Worm (Caenorhabditis elegans) whole organism, young adult: Measurements from ENCODE around the gene wht-5.

Experiments
- B0019.2 ChIP-seq: fragments of 200-800 bp; sonication (Bioruptor generic); conservative IDR thresholded peaks from 2 replicates; pipeline ENCODE4 v1.3.6; 2022; ENCODE audit warnings: missing genetic modification reagents, missing genetic modification characterization, missing compliant biosample characterization
- F33H1.4 ChIP-seq: fragments of 200-800 bp; sonication (Bioruptor generic); IDR thresholded peaks from 2 replicates; pipeline ENCODE4 v1.3.6; 2022; ENCODE audit warnings: missing genetic modification reagents, missing genetic modification characterization, missing compliant biosample characterization
- F37B4.10 ChIP-seq: fragments of 200-800 bp; sonication (Bioruptor generic); IDR thresholded peaks from 2 replicates; pipeline ENCODE4 v1.3.6; 2022; ENCODE audit warnings: missing genetic modification characterization, missing compliant biosample characterization
- F55B11.4 ChIP-seq: sonication (generic microtip); optimal IDR thresholded peaks from 2 replicates; lab custom pipeline; 2016; ENCODE audit warnings: missing compliant biosample characterization, missing genetic modification characterization, borderline replicate concordance; ENCODE audit not compliant: insufficient read depth
- F57A8.1 ChIP-seq: fragments of 200-800 bp; sonication (Bioruptor generic); optimal IDR thresholded peaks from 2 replicates; lab custom pipeline; 2018; ENCODE audit warnings: mild to moderate bottlenecking, missing genetic modification characterization, moderate library complexity, missing compliant biosample characterization
- F57C9.4 ChIP-seq: sonication (generic microtip); optimal IDR thresholded peaks from 2 replicates; lab custom pipeline; 2017; ENCODE audit warnings: mild to moderate bottlenecking, missing genetic modification characterization, missing compliant biosample characterization
- K12H6.12 ChIP-seq: fragments of 200-800 bp; sonication (Bioruptor generic); optimal IDR thresholded peaks from 2 replicates; lab custom pipeline; 2018; ENCODE audit warnings: mild to moderate bottlenecking, missing genetic modification characterization, missing compliant biosample characterization
- Y53F4B.3 ChIP-seq: fragments of 200-800 bp; sonication (Bioruptor generic); IDR thresholded peaks from 2 replicates; pipeline ENCODE4 v1.3.6; 2022; ENCODE audit warnings: missing genetic modification reagents, missing genetic modification characterization, missing compliant biosample characterization
- Y56A3A.18 ChIP-seq: fragments of 200-800 bp; sonication (Bioruptor generic); IDR thresholded peaks from 2 replicates; pipeline ENCODE4 v1.3.6; 2022; ENCODE audit warnings: missing genetic modification reagents, missing genetic modification characterization, missing compliant biosample characterization
- Y79H2A.3 ChIP-seq: fragments of 200-800 bp; sonication (Bioruptor generic); conservative IDR thresholded peaks from 2 replicates; pipeline ENCODE4 v1.3.6; 2022; ENCODE audit warnings: missing genetic modification reagents, missing genetic modification characterization, missing compliant biosample characterization
- Y95B8A.8 ChIP-seq: fragments of 200-800 bp; sonication (Bioruptor generic); IDR thresholded peaks from 2 replicates; pipeline ENCODE4 v1.3.6; 2022; ENCODE audit warnings: missing genetic modification reagents, missing genetic modification characterization, missing compliant biosample characterization
- ZK185.1 ChIP-seq: sonication (generic microtip); optimal IDR thresholded peaks from 2 replicates; lab custom pipeline; 2016; ENCODE audit warnings: mild to moderate bottlenecking, missing genetic modification characterization, missing compliant biosample characterization; ENCODE audit not compliant: poor library complexity, severe bottlenecking
- athp-1 ChIP-seq: sonication (generic microtip); optimal IDR thresholded peaks from 2 replicates; lab custom pipeline; 2017; ENCODE audit warnings: mild to moderate bottlenecking, missing genetic modification characterization, missing compliant biosample characterization
- attf-3 ChIP-seq: fragments of 200-800 bp; sonication (Bioruptor generic); conservative IDR thresholded peaks from 2 replicates; pipeline ENCODE4 v1.3.6; 2022; ENCODE audit warnings: missing genetic modification reagents, missing genetic modification characterization, missing compliant biosample characterization
- attf-5 ChIP-seq: fragments of 200-800 bp; sonication (Bioruptor generic); optimal IDR thresholded peaks from 2 replicates; lab custom pipeline; 2018; ENCODE audit warnings: mild to moderate bottlenecking, missing genetic modification characterization, missing compliant biosample characterization
- attf-6 ChIP-seq: fragments of 200-800 bp; sonication (Bioruptor generic); IDR thresholded peaks from 2 replicates; pipeline ENCODE4 v1.3.6; 2022; ENCODE audit warnings: missing genetic modification reagents, missing genetic modification characterization, missing compliant biosample characterization
- cebp-1 ChIP-seq, 2 experiments: fragments of 200-800 bp in 1 of 2; sonication (Bioruptor generic) in 1 of 2; sonication (generic microtip) in 1 of 2; IDR thresholded peaks in 1 of 2; optimal IDR thresholded peaks in 1 of 2; 2 replicates each; pipeline versions ENCODE4 v1.3.6 to Lab custom; 2017 to 2022; ENCODE audit warnings: missing compliant biosample characterization in 2 of 2, missing genetic modification characterization in 2 of 2, mild to moderate bottlenecking in 1 of 2, missing genetic modification reagents in 1 of 2, moderate library complexity in 1 of 2
- ceh-27 ChIP-seq: fragments of 200-800 bp; sonication (Bioruptor generic); optimal IDR thresholded peaks from 2 replicates; lab custom pipeline; 2018; ENCODE audit warnings: mild to moderate bottlenecking, missing genetic modification characterization, moderate library complexity, missing compliant biosample characterization
- ceh-40 ChIP-seq: fragments of 200-800 bp; sonication (Bioruptor generic); IDR thresholded peaks from 2 replicates; pipeline ENCODE4 v1.3.6; 2022; ENCODE audit warnings: missing genetic modification characterization, missing compliant biosample characterization
- dox-1 ChIP-seq: fragments of 200-800 bp; sonication (Bioruptor generic); IDR thresholded peaks from 2 replicates; pipeline ENCODE4 v1.3.6; 2022; ENCODE audit warnings: missing genetic modification reagents, missing genetic modification characterization, missing compliant biosample characterization
- efl-1 ChIP-seq: fragments of 150-350 bp; optimal IDR thresholded peaks from 2 replicates; lab custom pipeline; 2014; ENCODE audit warnings: missing biosample characterization, missing genetic modification reagents, missing genetic modification characterization
- ets-4 ChIP-seq: fragments of 200-800 bp; sonication (Bioruptor generic); optimal IDR thresholded peaks from 2 replicates; lab custom pipeline; 2018; ENCODE audit warnings: mild to moderate bottlenecking, missing genetic modification characterization, missing compliant biosample characterization
- hlh-26 ChIP-seq: fragments of 200-800 bp; sonication (Bioruptor generic); conservative IDR thresholded peaks from 2 replicates; pipeline ENCODE4 v1.3.6; 2022; ENCODE audit warnings: missing genetic modification reagents, missing genetic modification characterization, missing compliant biosample characterization
- hmg-1.2 ChIP-seq: fragments of 200-800 bp; sonication (Bioruptor generic); IDR thresholded peaks from 2 replicates; pipeline ENCODE4 v1.3.6; 2022; ENCODE audit warnings: missing genetic modification reagents, missing genetic modification characterization, missing compliant biosample characterization
- hrde-1 ChIP-seq: sonication (generic microtip); optimal IDR thresholded peaks from 2 replicates; lab custom pipeline; 2016; ENCODE audit warnings: missing genetic modification characterization, mild to moderate bottlenecking, missing compliant biosample characterization, moderate library complexity, missing genotype, missing genetic modification reagents, borderline replicate concordance
- let-526 ChIP-seq: fragments of 200-800 bp; sonication (Bioruptor generic); IDR thresholded peaks from 2 replicates; pipeline ENCODE4 v1.3.6; 2022; ENCODE audit warnings: missing genetic modification reagents, missing genetic modification characterization, missing compliant biosample characterization
- lin-40 ChIP-seq: sonication (generic microtip); optimal IDR thresholded peaks from 2 replicates; lab custom pipeline; 2016; ENCODE audit warnings: missing genetic modification characterization, mild to moderate bottlenecking, missing compliant biosample characterization, missing genotype, missing genetic modification reagents
- mcd-1 ChIP-seq: fragments of 200-800 bp; sonication (Bioruptor generic); IDR thresholded peaks from 2 replicates; pipeline ENCODE4 v1.3.6; 2022; ENCODE audit warnings: missing genetic modification reagents, missing genetic modification characterization, missing compliant biosample characterization
- nfyb-1 ChIP-seq: fragments of 200-800 bp; sonication (Bioruptor generic); IDR thresholded peaks from 2 replicates; pipeline ENCODE4 v1.3.6; 2022; ENCODE audit warnings: missing genetic modification reagents, missing genetic modification characterization, missing compliant biosample characterization
- nhr-27 ChIP-seq: fragments of 200-800 bp; sonication (Bioruptor generic); optimal IDR thresholded peaks from 2 replicates; lab custom pipeline; 2018; ENCODE audit warnings: mild to moderate bottlenecking, missing genetic modification characterization, moderate library complexity, missing compliant biosample characterization
- nhr-90 ChIP-seq: sonication (generic microtip); optimal IDR thresholded peaks from 2 replicates; lab custom pipeline; 2016; ENCODE audit warnings: missing genotype, mild to moderate bottlenecking, missing genetic modification characterization, missing compliant biosample characterization
- pha-4 ChIP-seq: fragments of 150-350 bp; sonication (generic microtip); optimal IDR thresholded peaks from 2 replicates; lab custom pipeline; 2014; ENCODE audit warnings: missing biosample characterization, missing genetic modification reagents, missing genetic modification characterization
- rec-8 ChIP-seq, 2 experiments: sonication (generic microtip); optimal IDR thresholded peaks; 2 replicates each; lab custom pipeline; 2016; ENCODE audit warnings: mild to moderate bottlenecking in 2 of 2, missing genetic modification characterization in 2 of 2, missing genetic modification reagents in 2 of 2, missing genotype in 2 of 2, missing biosample characterization in 1 of 2, missing compliant biosample characterization in 1 of 2, moderate library complexity in 1 of 2
- repo-1 ChIP-seq: sonication (generic microtip); optimal IDR thresholded peaks from 2 replicates; lab custom pipeline; 2017; ENCODE audit warnings: mild to moderate bottlenecking, missing genetic modification characterization, missing compliant biosample characterization
- sea-2 ChIP-seq: fragments of 200-800 bp; sonication (Bioruptor generic); IDR thresholded peaks from 2 replicates; pipeline ENCODE4 v1.3.6; 2022; ENCODE audit warnings: missing genetic modification characterization, missing compliant biosample characterization
- snpc-4 ChIP-seq, 5 experiments: fragments of 150-350 bp in 1 of 5; sonication (generic microtip) in 4 of 5; optimal IDR thresholded peaks; 2 replicates each; lab custom pipeline; 2014 to 2018; ENCODE audit warnings: missing genetic modification characterization in 5 of 5, missing biosample characterization in 3 of 5, antibody characterized with exemption in 2 of 5, mild to moderate bottlenecking in 2 of 5, missing compliant biosample characterization in 2 of 5, missing genotype in 2 of 5, moderate library complexity in 2 of 5, missing genetic modification reagents in 1 of 5
- sptf-2 ChIP-seq: fragments of 200-800 bp; sonication (Bioruptor generic); optimal IDR thresholded peaks from 2 replicates; lab custom pipeline; 2018; ENCODE audit warnings: mild to moderate bottlenecking, missing genetic modification characterization, missing compliant biosample characterization
- zfh-2 ChIP-seq: fragments of 200-800 bp; sonication (Bioruptor generic); conservative IDR thresholded peaks from 2 replicates; pipeline ENCODE4 v1.3.6; 2022; ENCODE audit warnings: missing genetic modification reagents, missing genetic modification characterization, missing compliant biosample characterization
- zim-3 ChIP-seq: sonication (generic microtip); optimal IDR thresholded peaks from 2 replicates; lab custom pipeline; 2017; ENCODE audit warnings: mild to moderate bottlenecking, missing genetic modification characterization, moderate library complexity, missing compliant biosample characterization
- ztf-25 ChIP-seq: fragments of 200-800 bp; sonication (Bioruptor generic); IDR thresholded peaks from 2 replicates; pipeline ENCODE4 v1.3.6; 2022; ENCODE audit warnings: missing genetic modification reagents, missing genetic modification characterization, missing compliant biosample characterization
- ztf-26 ChIP-seq: sonication (generic microtip); optimal IDR thresholded peaks from 2 replicates; lab custom pipeline; 2017; ENCODE audit warnings: missing genetic modification characterization, missing compliant biosample characterization
- ztf-3 ChIP-seq: fragments of 200-800 bp; sonication (Bioruptor generic); optimal IDR thresholded peaks from 2 replicates; lab custom pipeline; 2018; ENCODE audit warnings: mild to moderate bottlenecking, missing genetic modification characterization, missing compliant biosample characterization

The wht-5 gene

ce11 chrIV:12361392-12362092 lies 24.2 kb downstream of the wht-5 start, which contains the start of the genes ccr-4 and ZC518.8 (continued):
- TF ChIP-seq nhr-27 (no peak), sea-2 (GFP tag; lab: Robert Waterston, UW) (no peak), zim-3 (tag; lab: Kevin White, UChicago) (no peak), hrde-1 (tag; lab: Kevin White, UChicago) (no peak), athp-1 (tag; lab: Kevin White, UChicago) (no peak), Y95B8A.8 (GFP tag; lab: Robert Waterston, UW) (no peak), ztf-3 (GFP tag; lab: Kevin White, UChicago) (no peak), attf-5 (peak; percentile 52), ztf-25 (no peak), nhr-90 (tag; lab: Kevin White, UChicago) (no peak), F33H1.4 (GFP tag; lab: Robert Waterston, UW) (no peak), pha-4 (tag; lab: Kevin White, UChicago) (no peak), attf-6 (GFP tag; lab: Robert Waterston, UW) (no peak), ceh-40 (GFP tag; lab: Robert Waterston, UW) (no peak), hlh-26 (GFP tag; lab: Robert Waterston, UW) (no peak), attf-3 (GFP tag; lab: Robert Waterston, UW) (no peak), lin-40 (no peak), ceh-27 (GFP tag; lab: Kevin White, UChicago) (no peak), sptf-2 (GFP tag; lab: Kevin White, UChicago) (no peak), B0019.2 (GFP tag; lab: Robert Waterston, UW) (no peak), ztf-26 (tag; lab: Kevin White, UChicago) (no peak), repo-1 (no peak), F37B4.10 (no peak), efl-1 (GFP tag; lab: Kevin White, UChicago) (no peak), ets-4 (GFP tag; lab: Kevin White, UChicago) (no peak), ZK185.1 (tag; lab: Kevin White, UChicago) (no peak), F55B11.4 (tag; lab: Kevin White, UChicago) (no peak), F57A8.1 (no peak), Y79H2A.3 (GFP tag; lab: Robert Waterston, UW) (no peak)

- TF ChIP-seq Y53F4B.3 (GFP tag; lab: Robert Waterston, UW) (no peak), nfyb-1 (GFP tag; lab: Robert Waterston, UW) (no peak), let-526 (GFP tag; lab: Robert Waterston, UW) (no peak), snpc-4 (GFP tag; optimal IDR thresholded peaks at IDR 0.05; lab: Kevin White, UChicago) (no peak), snpc-4 (tag; optimal IDR thresholded peaks at IDR 0.05; lab: Kevin White, UChicago) (peak in 1 of 4 experiments; percentile 15), mcd-1 (GFP tag; lab: Robert Waterston, UW) (0 out of 2 replicates have a peak, but pooled peaks have one; percentile 31), F57C9.4 (tag; lab: Kevin White, UChicago) (no peak), rec-8 (tag; optimal IDR thresholded peaks at IDR 0.05; lab: Kevin White, UChicago) (no peak), zfh-2 (GFP tag; lab: Robert Waterston, UW) (peak; percentile 71; the same call in 1 of the 2 replicates), Y56A3A.18 (GFP tag; lab: Robert Waterston, UW) (no peak), cebp-1 (GFP tag; IDR thresholded peaks at IDR 0.05; lab: Robert Waterston, UW) (0 out of 2 replicates have a peak, but pooled peaks have one; percentile 22), cebp-1 (tag; optimal IDR thresholded peaks at IDR 0.05; lab: Kevin White, UChicago) (no peak), dox-1 (GFP tag; lab: Robert Waterston, UW) (peak; percentile 48; the same call in 1 of the 2 replicates), hmg-1.2 (peak; percentile 53), K12H6.12 (tag; lab: Kevin White, UChicago) (peak; percentile 67)
Observed at ce11 chrIV:12364964-12365363, 27.6 kb downstream of the wht-5 start.
